Worm (Caenorhabditis elegans) whole organism, L3 larva: ENCODE measurements around the gene Y51H7BR.4.

Experiments used
- mml-1 ChIP-seq: fragments of 150-350 bp; sonication (generic microtip); optimal IDR thresholded peaks from 3 replicates; lab custom pipeline; 2014; ENCODE audit warnings: missing biosample characterization, missing genetic modification characterization
- pha-4 ChIP-seq: fragments of 150-350 bp; optimal IDR thresholded peaks from 2 replicates; lab custom pipeline; 2014; ENCODE audit warnings: missing biosample characterization, missing genetic modification reagents, missing genetic modification characterization
- unc-62 ChIP-seq: fragments of 150-350 bp; sonication (generic microtip); optimal IDR thresholded peaks from 4 replicates; lab custom pipeline; 2014; ENCODE audit warnings: missing biosample characterization, missing genetic modification reagents, missing genetic modification characterization

ce11 chrII:1529057-1529456 lies at the start of gene Y51H7BR.4:
- no peak for TF ChIP-seq mml-1 (tag; lab: Kevin White, UChicago)
- no peak for TF ChIP-seq unc-62 (GFP tag; lab: Kevin White, UChicago)
- TF ChIP-seq pha-4 (tag; lab: Kevin White, UChicago): no peak
